Fruit fly (Drosophila melanogaster) whole organism, embryonic: ENCODE measurements around the gene CG15141.

Experiments used
- CG10543 ChIP-seq: fragments of 200-800 bp; sonication (Bioruptor generic); optimal IDR thresholded peaks from 3 replicates; lab custom pipeline; 2017; ENCODE audit warnings: missing biosample characterization, mild to moderate bottlenecking, missing genetic modification characterization, moderate library complexity
- CG10959 ChIP-seq: fragments of 200-800 bp; sonication (Bioruptor generic); IDR thresholded peaks from 2 replicates; pipeline ENCODE4 v1.3.6; 2022; ENCODE audit warnings: missing biosample characterization, missing genetic modification characterization
- CG11093 ChIP-seq: fragments of 200-800 bp; sonication (Bioruptor generic); IDR thresholded peaks from 3 replicates; pipeline ENCODE4 v1.3.6; 2022; ENCODE audit warnings: missing biosample characterization, missing genetic modification characterization
- CG11247 ChIP-seq: fragments of 200-800 bp; sonication (Bioruptor generic); IDR thresholded peaks from 2 replicates; pipeline ENCODE4 v1.3.6; 2022; ENCODE audit warnings: missing biosample characterization, missing genetic modification characterization
- CG11504 ChIP-seq: fragments of 200-800 bp; sonication (Bioruptor generic); optimal IDR thresholded peaks from 3 replicates; lab custom pipeline; 2019; ENCODE audit warnings: missing biosample characterization, mild to moderate bottlenecking, missing genetic modification characterization, moderate library complexity
- CG12744 ChIP-seq: fragments of 200-800 bp; sonication (Bioruptor generic); optimal IDR thresholded peaks from 2 replicates; lab custom pipeline; 2016; ENCODE audit warnings: missing biosample characterization, missing genetic modification characterization
- CG14441 ChIP-seq: fragments of 200-800 bp; sonication (Bioruptor generic); IDR thresholded peaks from 2 replicates; pipeline ENCODE4 v1.3.6; 2022; ENCODE audit warnings: missing biosample characterization, missing genetic modification characterization
- CG14860 ChIP-seq: fragments of 200-800 bp; sonication (Bioruptor generic); IDR thresholded peaks from 3 replicates; pipeline ENCODE4 v1.3.6; 2022; ENCODE audit warnings: missing biosample characterization, missing genetic modification characterization; ENCODE audit not compliant: partially characterized antibody
- CG15601 ChIP-seq: fragments of 200-800 bp; sonication (Bioruptor generic); optimal IDR thresholded peaks from 3 replicates; lab custom pipeline; 2019; ENCODE audit warnings: missing biosample characterization, mild to moderate bottlenecking, missing genetic modification characterization, moderate library complexity
- CG15696 ChIP-seq: fragments of 200-800 bp; sonication (Bioruptor generic); optimal IDR thresholded peaks from 2 replicates; lab custom pipeline; 2019; ENCODE audit warnings: missing biosample characterization, mild to moderate bottlenecking, missing genetic modification characterization, moderate library complexity
- CG1602 ChIP-seq: fragments of 200-800 bp; sonication (Bioruptor generic); optimal IDR thresholded peaks from 3 replicates; lab custom pipeline; 2016; ENCODE audit warnings: missing biosample characterization, missing genetic modification characterization
- CG16779 ChIP-seq: fragments of 200-800 bp; sonication (Bioruptor generic); IDR thresholded peaks from 2 replicates; pipeline ENCODE4 v1.3.6; 2022; ENCODE audit warnings: missing biosample characterization, missing genetic modification characterization
- CG16813 ChIP-seq: fragments of 200-800 bp; sonication (Bioruptor generic); IDR thresholded peaks from 3 replicates; pipeline ENCODE4 v1.3.6; 2022; ENCODE audit warnings: missing biosample characterization, missing genetic modification characterization; ENCODE audit not compliant: partially characterized antibody
- CG16863 ChIP-seq: fragments of 200-800 bp; sonication (Bioruptor generic); optimal IDR thresholded peaks from 3 replicates; lab custom pipeline; 2016; ENCODE audit warnings: missing biosample characterization, missing genetic modification characterization
- CG1832 ChIP-seq: fragments of 200-800 bp; sonication (Bioruptor generic); optimal IDR thresholded peaks from 2 replicates; lab custom pipeline; 2017; ENCODE audit warnings: missing biosample characterization, mild to moderate bottlenecking, missing genetic modification characterization, inconsistent platforms
- CG18764 ChIP-seq: fragments of 200-800 bp; sonication (Bioruptor generic); optimal IDR thresholded peaks from 3 replicates; lab custom pipeline; 2016; ENCODE audit warnings: missing biosample characterization, missing genetic modification characterization
- CG2712 ChIP-seq: fragments of 200-800 bp; optimal IDR thresholded peaks from 3 replicates; lab custom pipeline; 2019; ENCODE audit warnings: missing biosample characterization, mild to moderate bottlenecking, missing genetic modification characterization, moderate library complexity
- CG3838 ChIP-seq: fragments of 200-800 bp; sonication (Bioruptor generic); optimal IDR thresholded peaks from 3 replicates; lab custom pipeline; 2016; ENCODE audit warnings: missing biosample characterization, missing genetic modification characterization
- CG4328 ChIP-seq: fragments of 200-800 bp; sonication (Bioruptor generic); optimal IDR thresholded peaks from 3 replicates; lab custom pipeline; 2017; ENCODE audit warnings: missing biosample characterization, missing genetic modification reagents, missing genetic modification characterization
- CG6654 ChIP-seq: fragments of 200-800 bp; sonication (Bioruptor generic); optimal IDR thresholded peaks from 2 replicates; lab custom pipeline; 2017; ENCODE audit warnings: missing biosample characterization, mild to moderate bottlenecking, missing genetic modification characterization
- CG6765 ChIP-seq: fragments of 200-800 bp; sonication (Bioruptor generic); optimal IDR thresholded peaks from 3 replicates; lab custom pipeline; 2017; ENCODE audit warnings: missing biosample characterization, mild to moderate bottlenecking, missing genetic modification characterization
- CG7963 ChIP-seq: fragments of 200-800 bp; sonication (Bioruptor generic); IDR thresholded peaks from 3 replicates; pipeline ENCODE4 v1.3.6; 2022; ENCODE audit warnings: missing biosample characterization, missing genetic modification characterization; ENCODE audit not compliant: partially characterized antibody
- CG8290 ChIP-seq, 3 experiments: fragments of 200-800 bp; sonication (Bioruptor generic); optimal IDR thresholded peaks; 2 replicates each; lab custom pipeline; 2016 to 2019; ENCODE audit warnings: missing biosample characterization in 3 of 3, missing genetic modification characterization in 3 of 3, mild to moderate bottlenecking in 2 of 3, moderate library complexity in 1 of 3
- CG8765 ChIP-seq: fragments of 200-800 bp; sonication (Bioruptor generic); IDR thresholded peaks from 2 replicates; pipeline ENCODE4 v1.3.6; 2022; ENCODE audit warnings: missing biosample characterization, missing genetic modification characterization
- CG8944 ChIP-seq: fragments of 200-800 bp; sonication (Bioruptor generic); optimal IDR thresholded peaks from 3 replicates; lab custom pipeline; 2016; ENCODE audit warnings: missing biosample characterization, missing genetic modification characterization
- Dip2 ChIP-seq: fragments of 200-800 bp; sonication (Bioruptor generic); IDR thresholded peaks from 2 replicates; pipeline ENCODE4 v1.3.6; 2022; ENCODE audit warnings: missing biosample characterization, missing genetic modification characterization
- HLHmδ ChIP-seq: fragments of 200-800 bp; sonication (Bioruptor generic); optimal IDR thresholded peaks from 2 replicates; lab custom pipeline; 2018; ENCODE audit warnings: missing biosample characterization, mild to moderate bottlenecking, missing genetic modification characterization, moderate library complexity
- HmgZ ChIP-seq: fragments of 200-800 bp; sonication (Bioruptor generic); optimal IDR thresholded peaks from 2 replicates; lab custom pipeline; 2018; ENCODE audit warnings: missing biosample characterization, mild to moderate bottlenecking, missing genetic modification characterization
- Hmx ChIP-seq: fragments of 200-800 bp; sonication (Bioruptor generic); optimal IDR thresholded peaks from 2 replicates; lab custom pipeline; 2016; ENCODE audit warnings: missing biosample characterization, missing genetic modification characterization
- MBD-R2 ChIP-seq: fragments of 200-800 bp; sonication (Bioruptor generic); IDR thresholded peaks from 2 replicates; pipeline ENCODE4 v1.3.6; 2022; ENCODE audit warnings: missing biosample characterization, missing genetic modification characterization
- PHDP ChIP-seq: fragments of 200-800 bp; sonication (Bioruptor generic); optimal IDR thresholded peaks from 3 replicates; lab custom pipeline; 2018; ENCODE audit warnings: missing biosample characterization, mild to moderate bottlenecking, missing genetic modification characterization, moderate library complexity
- Six4 ChIP-seq: fragments of 200-800 bp; sonication (Bioruptor generic); optimal IDR thresholded peaks from 2 replicates; lab custom pipeline; 2016; ENCODE audit warnings: missing biosample characterization, missing genetic modification characterization
- Stat92E ChIP-seq, 3 experiments: fragments of >200 bp in 2 of 3; fragments of 200-800 bp in 1 of 3; sonication (Bioruptor generic) in 1 of 3; optimal IDR thresholded peaks; 2 replicates each; lab custom pipeline; 2017 to 2019; ENCODE audit warnings: missing biosample characterization in 3 of 3, missing genetic modification characterization in 3 of 3, mild to moderate bottlenecking in 1 of 3, moderate library complexity in 1 of 3
- Taf1 ChIP-seq: fragments of 200-800 bp; sonication (Bioruptor generic); IDR thresholded peaks from 2 replicates; pipeline ENCODE4 v1.3.6; 2022; ENCODE audit warnings: missing biosample characterization, missing genetic modification characterization
- al ChIP-seq: fragments of 200-800 bp; sonication (Bioruptor generic); IDR thresholded peaks from 2 replicates; pipeline ENCODE4 v1.3.6; 2022; ENCODE audit warnings: missing biosample characterization, missing genetic modification characterization
- ase ChIP-seq: fragments of 200-800 bp; sonication (Bioruptor generic); IDR thresholded peaks from 3 replicates; pipeline ENCODE4 v1.3.6; 2022; ENCODE audit warnings: missing biosample characterization, missing genetic modification characterization
- bbx ChIP-seq: fragments of 200-800 bp; sonication (Bioruptor generic); IDR thresholded peaks from 2 replicates; pipeline ENCODE4 v1.3.6; 2022; ENCODE audit warnings: missing biosample characterization, missing genetic modification characterization; ENCODE audit not compliant: partially characterized antibody
- bowl ChIP-seq: fragments of 200-800 bp; sonication (Bioruptor generic); IDR thresholded peaks from 2 replicates; pipeline ENCODE4 v1.3.6; 2022; ENCODE audit warnings: missing biosample characterization, missing genetic modification characterization
- corto ChIP-seq: fragments of 200-800 bp; sonication (Bioruptor generic); optimal IDR thresholded peaks from 2 replicates; lab custom pipeline; 2016; ENCODE audit warnings: missing biosample characterization, mild to moderate bottlenecking, missing genetic modification characterization, moderate library complexity
- dmrt99B ChIP-seq: fragments of 200-800 bp; sonication (Bioruptor generic); optimal IDR thresholded peaks from 2 replicates; lab custom pipeline; 2018; ENCODE audit warnings: missing biosample characterization, mild to moderate bottlenecking, missing genetic modification characterization, moderate library complexity
- dpn ChIP-seq, 2 experiments: fragments of 200-800 bp; sonication (Bioruptor generic); optimal IDR thresholded peaks; 3 replicates each; lab custom pipeline; 2016; ENCODE audit warnings: missing biosample characterization in 2 of 2, missing genetic modification characterization in 2 of 2
- dysf ChIP-seq: fragments of 200-800 bp; sonication (Bioruptor generic); IDR thresholded peaks from 3 replicates; pipeline ENCODE4 v1.3.6; 2022; ENCODE audit warnings: missing biosample characterization, missing genetic modification characterization
- ftz-f1 ChIP-seq: fragments of 200-800 bp; sonication (Bioruptor generic); optimal IDR thresholded peaks from 2 replicates; lab custom pipeline; 2016; ENCODE audit warnings: missing biosample characterization, missing genetic modification characterization
- gro ChIP-seq: fragments of 200-800 bp; sonication (Bioruptor generic); optimal IDR thresholded peaks from 2 replicates; lab custom pipeline; 2016; ENCODE audit warnings: missing biosample characterization, missing genetic modification characterization
- gsb-n ChIP-seq: fragments of 200-800 bp; sonication (Bioruptor generic); optimal IDR thresholded peaks from 3 replicates; lab custom pipeline; 2018; ENCODE audit warnings: missing biosample characterization, mild to moderate bottlenecking, missing genetic modification characterization
- row ChIP-seq: fragments of 200-800 bp; sonication (Bioruptor generic); IDR thresholded peaks from 3 replicates; pipeline ENCODE4 v1.3.6; 2022; ENCODE audit warnings: missing biosample characterization, missing genetic modification characterization
- tap ChIP-seq: fragments of 200-800 bp; optimal IDR thresholded peaks from 3 replicates; lab custom pipeline; 2019; ENCODE audit warnings: missing biosample characterization, mild to moderate bottlenecking, missing genetic modification characterization, moderate library complexity
- tin ChIP-seq: fragments of 200-800 bp; sonication (Bioruptor generic); optimal IDR thresholded peaks from 3 replicates; lab custom pipeline; 2016; ENCODE audit warnings: missing biosample characterization, missing genetic modification characterization
- tx ChIP-seq: fragments of 200-800 bp; sonication (Bioruptor generic); optimal IDR thresholded peaks from 2 replicates; lab custom pipeline; 2016; ENCODE audit warnings: missing biosample characterization, missing genetic modification characterization
- unc-4 ChIP-seq: fragments of 200-800 bp; sonication (Bioruptor generic); IDR thresholded peaks from 2 replicates; pipeline ENCODE4 v1.3.6; 2022; ENCODE audit warnings: missing biosample characterization, missing genetic modification characterization; ENCODE audit not compliant: partially characterized antibody

CG15141 gene

dm6 chr2L:17382318-17382717 lies 28.1 kb upstream of the CG15141 start (continued):
- TF ChIP-seq tap (tag; lab: Kevin White, UChicago) (peak; percentile 84), CG11504 (tag; lab: Kevin White, UChicago) (peak; percentile 78), HLHmδ (no peak), CG8290 (GFP tag; optimal IDR thresholded peaks at IDR 0.05; lab: Kevin White, UChicago) (peak; percentile 42), CG8290 (tag; optimal IDR thresholded peaks at IDR 0.05; lab: Kevin White, UChicago) (peak; percentile 35 to 50), tin (GFP tag; lab: Kevin White, UChicago) (peak; percentile 57), CG10959 (no peak), corto (GFP tag; lab: Kevin White, UChicago) (no peak), tx (GFP tag; lab: Kevin White, UChicago) (peak; percentile 28), CG18764 (peak; percentile 39), CG16813 (no peak), ftz-f1 (GFP tag; lab: Kevin White, UChicago) (no peak), Stat92E (GFP tag; optimal IDR thresholded peaks at IDR 0.05; lab: Kevin White, UChicago) (peak in 1 of 3 experiments; percentile 73), dysf (GFP tag; lab: Robert Waterston, UW) (peak; percentile 50; the same call in 2 of the 3 replicates), CG16779 (GFP tag; lab: Robert Waterston, UW) (no peak), bbx (GFP tag; lab: Robert Waterston, UW) (no peak), CG15601 (peak; percentile 71), CG14441 (0 out of 2 replicates have a peak, but pooled peaks have one; percentile 33), dmrt99B (tag; lab: Kevin White, UChicago) (peak; percentile 84), CG6765 (GFP tag; lab: Kevin White, UChicago) (peak; percentile 34), CG6654 (GFP tag; lab: Kevin White, UChicago) (peak; percentile 46), PHDP (tag; lab: Kevin White, UChicago) (peak; percentile 84), CG16863 (peak; percentile 26), CG8944 (GFP tag; lab: Kevin White, UChicago) (peak; percentile 48), row (GFP tag; lab: Robert Waterston, UW) (peak; percentile 85), CG8765 (GFP tag; lab: Robert Waterston, UW) (no peak), MBD-R2 (GFP tag; lab: Robert Waterston, UW) (no peak), CG15696 (tag; lab: Kevin White, UChicago) (peak; percentile 90), CG14860 (GFP tag; lab: Robert Waterston, UW) (no peak), CG7963 (no peak), gro (GFP tag; lab: Kevin White, UChicago) (no peak), Taf1 (GFP tag; lab: Robert Waterston, UW) (no peak), dpn (GFP tag; optimal IDR thresholded peaks at IDR 0.05; lab: Kevin White, UChicago) (peak; percentile 9 to 78), HmgZ (peak; percentile 73), ase (GFP tag; lab: Robert Waterston, UW) (peak; percentile 30; the same call in 1 of the 3 replicates), al (peak; percentile 22; the same call in 1 of the 2 replicates), Hmx (GFP tag; lab: Kevin White, UChicago) (peak; percentile 7), CG11247 (no peak), CG4328 (peak; percentile 72), bowl (GFP tag; lab: Robert Waterston, UW) (no peak), CG2712 (peak; percentile 91), unc-4 (GFP tag; lab: Robert Waterston, UW) (no peak), Dip2 (GFP tag; lab: Robert Waterston, UW) (no peak), CG10543 (GFP tag; lab: Kevin White, UChicago) (peak; percentile 70), CG3838 (GFP tag; lab: Kevin White, UChicago) (no peak), CG1832 (no peak), CG1602 (GFP tag; lab: Kevin White, UChicago) (peak; percentile 41), gsb-n (peak; percentile 71), Six4 (GFP tag; lab: Kevin White, UChicago) (peak; percentile 64), CG12744 (GFP tag; lab: Kevin White, UChicago) (peak; percentile 3), CG11093 (GFP tag; lab: Robert Waterston, UW) (0 out of 3 replicates have a peak, but pooled peaks have one; percentile 28)
